Fruit fly (Drosophila melanogaster) Kc167 (cell line): Measurements from ENCODE around the gene CG32564.

Source experiments
- Myc ChIP-seq: fragments of >200 bp; optimal IDR thresholded peaks from 2 replicates; lab custom pipeline; 2017; ENCODE audit warnings: missing external identifiers
- Sin3A ChIP-seq: fragments of >200 bp; optimal IDR thresholded peaks from 2 replicates; lab custom pipeline; 2018; ENCODE audit warnings: missing external identifiers
- h ChIP-seq: fragments of >200 bp; optimal IDR thresholded peaks from 3 replicates; lab custom pipeline; 2018; ENCODE audit warnings: missing external identifiers
- insv ChIP-seq: fragments of >200 bp; optimal IDR thresholded peaks from 3 replicates; lab custom pipeline; 2018; ENCODE audit warnings: missing external identifiers
- psq ChIP-seq: fragments of >200 bp; optimal IDR thresholded peaks from 2 replicates; lab custom pipeline; 2017; ENCODE audit warnings: missing external identifiers
- ttk ChIP-seq: sonication (Bioruptor generic); optimal IDR thresholded peaks from 2 replicates; lab custom pipeline; 2017; ENCODE audit warnings: missing external identifiers

The CG32564 gene

DNA sequence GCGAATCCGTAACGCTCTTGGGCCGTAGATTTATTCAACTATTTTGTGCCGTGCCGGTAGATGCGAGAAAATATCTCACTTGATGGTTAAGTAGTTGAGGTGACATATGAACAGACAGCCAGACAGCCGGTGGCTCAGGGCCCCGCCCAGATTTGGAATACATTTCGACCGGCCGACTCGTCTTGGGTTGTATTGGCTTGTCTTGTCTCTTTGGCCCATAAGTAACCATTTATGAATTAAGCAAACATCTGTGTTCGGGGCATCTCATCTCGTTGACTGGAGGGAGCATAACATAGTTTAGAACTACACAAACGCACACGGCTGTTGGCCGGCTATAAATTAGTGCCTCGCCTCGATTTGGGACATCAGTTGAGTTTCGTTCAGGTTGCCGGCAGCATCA is at the start of gene CG32564:
Gene CG32564 (plus strand): TSS at position 362 of the 400 bp plus-strand sequence.
- no peak for TF ChIP-seq insv (lab: Kevin White, UChicago)
- TF ChIP-seq psq (lab: Kevin White, UChicago), result no peak
- no peak for TF ChIP-seq Sin3A

DNA sequence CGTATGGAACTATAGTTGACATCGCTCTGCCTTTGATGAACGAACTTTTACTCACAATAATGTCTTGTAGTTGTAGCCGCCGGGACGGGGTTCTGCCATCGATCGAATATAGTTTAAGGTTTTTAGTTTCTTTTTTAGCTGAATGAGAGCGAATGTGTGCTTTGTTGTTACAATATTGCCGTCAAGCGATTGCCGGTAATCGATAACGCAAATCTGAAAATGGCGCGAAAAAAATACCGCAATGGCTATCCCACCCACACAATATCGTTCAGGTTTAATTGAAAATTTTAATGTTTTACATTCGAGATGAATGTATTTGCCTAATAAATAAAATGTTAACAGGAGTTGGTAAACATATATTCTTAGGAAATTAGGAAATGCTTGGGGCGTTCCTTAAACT is 47.1 kb upstream of the CG32564 start, which contains the start of gene xmas:
Gene xmas (minus strand): TSS at position 191 of the 400 bp plus-strand sequence.
- TF ChIP-seq Myc (lab: Kevin White, UChicago) (no peak), Sin3A (no peak), ttk (no peak), insv (lab: Kevin White, UChicago) (no peak), psq (lab: Kevin White, UChicago) (no peak)

DNA sequence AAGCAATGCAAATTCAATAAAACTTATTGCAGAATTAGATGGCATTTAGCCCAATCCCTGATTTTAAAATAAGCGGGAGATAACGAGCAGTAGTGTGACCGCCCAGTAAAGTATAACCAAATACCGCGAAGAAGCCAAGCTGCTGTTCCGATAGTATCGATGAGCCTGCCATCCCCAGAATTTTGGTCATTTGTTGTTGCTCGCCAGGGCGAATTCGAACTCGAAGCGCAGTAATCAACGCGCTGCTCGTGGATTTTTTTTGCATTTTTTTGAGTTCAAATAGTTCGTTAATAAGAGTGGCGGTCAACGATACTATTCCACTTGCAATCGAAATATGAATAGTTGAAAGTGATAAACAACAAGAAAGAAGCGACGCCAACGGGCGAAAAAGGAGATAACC is 46.4 kb upstream of the CG32564 start, which contains the start of gene baz:
Gene baz (plus strand): TSS at position 188 of the 400 bp plus-strand sequence.
- TF ChIP-seq Sin3A, result no peak
- no peak for TF ChIP-seq Myc (lab: Kevin White, UChicago)
- no peak for TF ChIP-seq insv (lab: Kevin White, UChicago)

DNA sequence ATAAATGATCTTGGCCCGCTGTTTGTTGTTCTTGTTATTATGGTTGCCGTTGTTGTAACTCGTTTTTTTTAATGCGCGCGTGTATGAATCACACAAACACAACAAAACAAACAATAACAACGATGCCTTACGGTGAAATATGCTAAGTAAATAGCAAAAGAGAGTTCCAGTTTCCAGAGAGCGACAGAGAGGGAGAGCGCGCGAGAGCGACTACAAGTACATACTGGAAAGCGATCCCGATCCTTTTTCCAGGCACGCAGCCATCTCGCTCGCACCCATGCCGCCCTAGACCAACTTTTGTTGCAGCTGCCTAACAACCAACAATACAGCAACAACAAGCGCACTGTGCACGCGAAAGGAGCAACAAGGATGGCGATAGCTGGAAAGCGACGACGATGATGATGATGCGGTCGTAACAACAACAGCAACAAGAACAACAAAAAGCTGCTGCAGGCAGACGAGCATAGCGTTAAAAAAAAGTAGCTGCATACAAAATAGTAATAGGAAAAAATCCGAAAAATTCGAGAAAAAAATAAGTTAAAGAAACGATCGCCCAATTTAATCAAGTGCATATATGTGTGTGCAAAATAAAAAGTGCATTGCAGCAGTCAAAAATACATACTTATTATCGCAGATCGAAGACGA is 45.7 kb upstream of the CG32564 start:
- TF ChIP-seq h (no peak), psq (lab: Kevin White, UChicago) (no peak), Sin3A (no peak), Myc (lab: Kevin White, UChicago) (no peak), insv (lab: Kevin White, UChicago) (no peak), ttk (no peak)

DNA sequence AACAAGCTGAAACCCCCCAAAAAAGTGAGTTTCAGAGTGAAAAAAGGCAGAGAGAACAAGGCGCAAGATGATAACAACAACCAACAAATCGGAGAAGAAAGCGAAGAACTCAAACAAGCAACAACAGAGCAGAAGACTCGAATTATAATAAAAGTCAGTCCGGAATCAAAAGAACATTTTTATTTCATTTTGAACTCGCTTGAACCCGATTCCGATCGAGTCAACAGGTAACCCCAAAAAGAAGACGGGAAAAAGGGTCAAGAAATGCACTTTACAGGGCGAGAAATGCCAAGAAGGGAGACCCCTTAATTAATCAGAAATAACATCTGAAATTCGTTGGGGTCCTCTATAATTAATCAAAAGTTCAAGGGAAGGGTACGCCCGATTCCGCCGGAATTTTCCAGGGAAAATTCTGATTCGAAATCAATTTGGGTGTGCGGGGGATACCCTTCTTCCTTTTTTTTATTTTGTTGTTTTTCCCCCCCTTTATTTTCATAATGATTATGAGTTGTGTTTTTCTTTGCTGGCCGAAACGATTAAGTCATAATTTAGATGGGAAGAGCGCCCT is 43.7 kb upstream of the CG32564 start:
- no peak for TF ChIP-seq Myc (lab: Kevin White, UChicago)
- no peak for TF ChIP-seq Sin3A
- TF ChIP-seq ttk, result no peak
- TF ChIP-seq insv (lab: Kevin White, UChicago), result no peak
- TF ChIP-seq psq (lab: Kevin White, UChicago), result no peak
- TF ChIP-seq h, result no peak

DNA sequence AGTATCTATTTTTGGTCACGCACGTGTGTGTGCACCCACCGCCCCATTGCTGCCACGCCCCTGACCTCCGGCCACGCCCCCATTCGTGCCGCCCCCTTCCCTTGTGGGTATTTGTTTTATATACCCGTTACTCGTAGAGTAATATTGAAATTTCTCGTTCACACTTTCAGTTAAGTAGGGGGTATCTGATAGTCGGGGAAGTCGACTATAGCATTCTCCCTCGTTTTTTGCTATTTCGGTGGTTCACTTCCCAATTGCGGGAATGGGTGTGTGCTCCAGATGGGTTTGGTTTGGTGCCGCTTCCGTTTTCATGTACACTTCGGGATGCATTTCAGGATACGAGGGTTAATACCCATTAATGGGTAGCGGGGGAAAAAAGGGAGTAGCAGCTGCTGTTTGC is 38.9 kb upstream of the CG32564 start:
- TF ChIP-seq Sin3A, result no peak

DNA sequence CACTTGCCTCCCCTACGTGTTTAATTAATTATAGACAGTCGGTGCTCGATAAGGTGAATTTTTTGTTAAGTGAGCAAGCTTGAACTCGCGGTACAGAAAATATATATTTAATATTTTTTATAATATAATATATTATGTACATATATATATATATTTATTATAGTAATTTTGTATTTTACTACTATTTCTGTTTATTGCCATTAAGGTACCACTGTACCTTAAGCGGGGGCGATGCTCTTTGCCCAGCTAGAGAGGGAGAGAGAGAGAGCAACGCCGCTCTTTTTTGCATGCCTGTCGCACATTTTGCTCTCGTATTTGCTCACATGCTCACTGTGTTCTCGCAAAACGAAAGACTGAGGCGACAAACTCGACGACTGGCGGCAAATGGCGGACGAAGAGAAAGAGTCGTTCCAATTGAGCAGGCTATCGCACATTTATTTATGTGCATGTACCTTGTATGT is 35.7 kb upstream of the CG32564 start:
- no peak for TF ChIP-seq Myc (lab: Kevin White, UChicago)
- no peak for TF ChIP-seq ttk
- TF ChIP-seq insv (lab: Kevin White, UChicago), result no peak
- TF ChIP-seq psq (lab: Kevin White, UChicago), result no peak
- no peak for TF ChIP-seq h
- no peak for TF ChIP-seq Sin3A

DNA sequence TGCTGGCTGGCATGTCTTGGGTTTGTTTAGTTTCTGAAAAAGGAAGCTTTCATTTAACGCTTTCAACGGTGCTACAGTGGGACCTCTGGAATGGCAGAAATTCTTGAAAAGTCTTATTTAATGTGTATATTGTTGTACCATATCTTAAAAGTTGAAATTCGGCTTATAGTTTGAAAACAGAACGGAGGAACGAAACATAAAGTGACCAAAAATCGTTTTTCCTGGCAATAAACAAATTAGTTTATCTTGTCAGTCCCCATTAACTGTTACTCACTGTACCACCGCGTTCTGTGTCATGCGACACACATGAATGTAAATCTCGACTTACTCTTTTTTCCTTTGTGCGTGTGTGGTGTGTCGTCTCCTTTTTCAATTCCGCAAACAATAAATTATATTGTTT is 34.1 kb upstream of the CG32564 start:
- TF ChIP-seq insv (lab: Kevin White, UChicago) (no peak), h (no peak), ttk (no peak)

DNA sequence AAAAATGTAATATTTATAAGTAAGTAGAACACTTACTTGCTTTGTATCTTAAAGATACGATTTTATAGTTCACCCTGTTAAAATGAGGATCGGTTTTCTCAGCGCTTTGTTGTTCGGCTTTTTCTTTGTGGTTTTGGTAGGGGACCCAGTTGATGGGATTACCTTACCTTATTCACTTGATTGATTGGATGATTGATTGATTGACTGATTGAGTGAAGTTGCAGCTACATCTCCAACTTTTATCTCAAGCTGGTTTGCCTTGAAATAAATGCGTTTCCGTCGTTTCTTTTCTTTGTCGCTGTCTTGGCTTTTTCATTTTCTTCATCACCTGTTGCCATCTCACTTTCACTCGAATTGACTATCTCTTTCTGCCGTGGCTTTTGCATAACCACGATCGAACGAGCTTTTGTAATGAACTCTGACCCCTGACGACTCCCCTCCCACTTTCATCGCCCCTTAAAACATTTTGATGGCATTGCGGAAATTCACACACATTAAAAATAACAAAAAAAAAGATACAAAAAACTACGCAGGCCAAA is 33.4 kb upstream of the CG32564 start:
- TF ChIP-seq ttk, result no peak
- no peak for TF ChIP-seq h
- TF ChIP-seq psq (lab: Kevin White, UChicago), result no peak
- TF ChIP-seq insv (lab: Kevin White, UChicago), result no peak

DNA sequence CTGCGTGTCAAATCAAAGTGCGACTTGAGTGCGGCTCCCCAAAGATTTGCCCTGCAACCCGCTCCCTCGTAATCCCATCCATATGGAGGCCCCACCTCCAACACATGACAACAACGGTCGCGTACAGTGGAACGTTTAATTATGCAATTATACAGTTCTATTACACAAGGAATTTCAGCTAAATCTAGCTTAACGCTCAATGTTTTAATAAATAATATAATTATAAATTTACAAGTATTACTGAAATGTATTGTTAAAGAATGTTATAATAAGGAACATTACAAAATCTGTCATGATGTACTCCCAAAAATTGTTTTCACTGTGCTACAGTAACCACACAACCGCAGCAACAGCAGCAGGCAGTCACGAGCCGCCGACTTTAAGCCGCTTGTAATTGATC is 32.1 kb upstream of the CG32564 start:
- no peak for TF ChIP-seq psq (lab: Kevin White, UChicago)
- no peak for TF ChIP-seq Myc (lab: Kevin White, UChicago)
- no peak for TF ChIP-seq h
- no peak for TF ChIP-seq Sin3A
- no peak for TF ChIP-seq ttk
- TF ChIP-seq insv (lab: Kevin White, UChicago), result no peak

DNA sequence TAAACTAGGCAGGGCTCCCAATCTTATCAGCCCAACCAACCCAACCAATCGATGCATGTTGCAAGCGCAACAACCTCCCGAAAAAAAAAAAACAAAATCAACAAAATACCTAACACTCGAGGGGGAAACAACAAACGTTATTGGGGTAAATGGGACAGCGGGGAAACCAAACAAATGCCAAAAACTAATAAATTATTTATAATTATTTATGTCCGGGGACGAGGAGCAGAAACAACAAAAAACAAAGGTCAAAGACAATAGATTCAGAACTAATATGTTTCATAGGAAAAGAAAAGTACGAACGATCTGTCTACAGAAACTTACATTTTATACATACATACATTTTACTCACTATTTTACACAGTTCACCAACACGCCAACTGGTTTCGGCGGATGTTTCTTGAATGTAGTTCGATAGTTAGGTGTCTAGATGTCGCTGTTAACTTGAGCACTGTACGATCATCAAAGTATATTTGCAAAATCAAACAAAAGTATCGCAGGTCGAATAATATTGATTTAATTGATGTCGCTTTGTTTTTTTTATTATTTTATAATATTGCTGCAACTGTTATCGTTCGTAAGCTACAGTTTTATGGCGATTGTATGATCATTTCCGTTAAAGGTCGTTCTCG is 30.5 kb upstream of the CG32564 start:
- TF ChIP-seq ttk (no peak), Myc (lab: Kevin White, UChicago) (no peak), psq (lab: Kevin White, UChicago) (no peak), Sin3A (no peak), insv (lab: Kevin White, UChicago) (no peak), h (no peak)

DNA sequence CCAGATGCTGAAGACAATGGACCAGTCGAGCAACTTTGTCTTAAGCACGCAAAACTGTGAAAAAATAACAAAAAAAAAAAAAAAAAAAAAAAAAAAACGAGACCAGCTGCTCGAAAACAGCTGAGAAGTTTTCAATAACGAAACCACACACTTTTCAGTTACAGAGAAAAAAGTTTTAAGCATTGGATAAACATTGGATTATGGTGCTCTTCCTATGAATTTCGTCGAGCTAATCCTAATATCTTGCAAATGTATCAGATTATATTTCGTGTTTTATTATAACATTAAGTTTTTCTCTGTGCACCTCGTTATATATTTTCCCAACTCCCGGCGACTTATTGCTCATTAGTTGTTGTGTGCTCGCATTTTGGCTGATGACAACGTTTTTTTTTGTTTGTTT is 29.7 kb upstream of the CG32564 start:
- TF ChIP-seq Myc (lab: Kevin White, UChicago) (no peak), ttk (no peak)

DNA sequence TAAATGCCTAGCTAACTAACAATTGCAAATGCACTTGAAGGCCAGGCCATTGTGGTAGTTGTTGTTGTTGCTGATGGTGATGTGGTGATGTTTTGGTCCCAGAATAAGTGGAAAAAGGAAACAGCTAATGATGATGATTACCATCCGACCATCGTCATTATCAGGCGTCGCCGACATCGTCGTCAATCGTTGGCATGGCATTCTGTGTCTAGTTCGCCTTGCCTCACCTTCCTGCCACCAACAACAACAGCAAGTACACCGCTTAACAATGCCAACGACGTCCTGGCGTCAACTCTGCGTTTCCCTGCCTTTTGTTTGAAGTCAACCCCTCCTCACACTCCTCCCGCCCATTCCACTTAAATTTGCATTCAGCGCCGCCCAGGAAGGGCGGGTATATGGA is 28.6 kb upstream of the CG32564 start:
- TF ChIP-seq Myc (lab: Kevin White, UChicago), result no peak
- TF ChIP-seq insv (lab: Kevin White, UChicago), result no peak
- no peak for TF ChIP-seq psq (lab: Kevin White, UChicago)
- TF ChIP-seq ttk, result no peak
- TF ChIP-seq h, result no peak
- no peak for TF ChIP-seq Sin3A
